Worm (Caenorhabditis elegans): ENCODE data around the gene clec-204.

clec-204 gene

DNA sequence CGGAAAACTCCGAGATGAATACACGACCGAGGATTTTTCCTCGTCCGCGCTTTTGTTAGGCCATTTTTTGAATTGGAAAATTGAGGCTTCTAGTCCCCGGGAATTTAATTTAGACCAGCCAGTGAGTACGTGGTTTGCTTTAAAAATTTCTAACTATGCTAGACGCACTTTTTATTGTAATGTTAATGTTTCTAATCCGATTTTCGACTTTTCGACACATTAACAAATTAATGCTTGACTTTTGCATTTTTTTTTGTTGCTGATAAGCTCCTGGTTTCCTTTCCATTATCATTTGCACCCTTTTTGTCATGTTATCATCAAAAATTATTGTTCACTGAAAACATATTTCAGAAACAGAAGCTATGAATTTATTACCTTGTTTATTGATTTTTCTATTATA is at the start of gene clec-204:
TSS of gene clec-204 (plus strand) at position 301 of the 400 bp plus-strand sequence.
- TF ChIP-seq nhr-80 (tag; optimal IDR thresholded peaks at IDR 0.05) (peak; percentile 0), egl-18 (GFP tag; IDR thresholded peaks at IDR 0.05) (no peak), nfyb-1 (GFP tag; IDR thresholded peaks at IDR 0.05) (no peak), F49E8.2 (tag; optimal IDR thresholded peaks at IDR 0.05; ENCODE audit: insufficient read depth) (no peak)

DNA sequence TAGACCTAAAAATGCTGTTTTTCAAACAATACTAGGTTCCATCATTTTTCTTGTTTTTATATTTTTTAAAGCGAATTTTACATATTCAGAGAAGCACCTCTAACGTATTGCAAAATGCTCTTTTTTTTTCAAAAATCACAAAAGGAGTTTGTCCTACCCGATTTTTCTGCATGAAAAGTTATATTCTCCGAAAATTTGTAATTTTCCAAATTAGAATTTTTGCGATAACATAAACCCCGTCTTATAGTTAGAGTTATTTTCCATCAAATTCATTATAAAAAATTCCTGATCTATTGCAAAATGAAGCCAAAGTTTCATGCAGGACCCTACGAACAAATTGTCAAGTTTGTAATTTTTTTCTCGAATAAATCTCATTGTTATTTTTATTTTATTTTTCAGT is 48.5 kb upstream of the clec-204 start, which contains the start of gene srw-99:
TSS of gene srw-99 (plus strand) at position 301 of the 400 bp plus-strand sequence.
- TF ChIP-seq tbx-9 (tag; optimal IDR thresholded peaks at IDR 0.05; ENCODE audit: borderline replicate concordance) (no peak), Y56A3A.18 (GFP tag; IDR thresholded peaks at IDR 0.05) (no peak), lin-40 (tag; optimal IDR thresholded peaks at IDR 0.05) (no peak), ceh-40 (GFP tag; IDR thresholded peaks at IDR 0.05) (no peak)

DNA sequence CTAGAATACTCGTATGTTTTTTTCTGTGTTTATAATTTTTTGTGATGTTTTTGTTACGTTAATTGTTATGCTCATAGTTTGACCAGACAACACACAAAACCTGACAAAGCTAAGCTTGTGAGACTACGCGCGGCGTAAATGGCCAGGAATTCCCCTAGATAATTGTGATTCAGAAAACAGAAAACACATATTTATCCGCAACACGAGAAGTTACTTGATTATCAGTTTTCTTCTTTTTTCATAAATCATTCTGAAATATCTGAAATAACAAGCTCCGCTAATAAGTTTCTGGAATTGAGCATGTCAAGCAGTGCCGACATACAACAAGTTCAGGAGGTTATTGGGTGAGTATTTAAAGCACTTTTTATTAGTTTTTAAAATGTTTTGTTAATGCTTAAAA is 46.0 kb upstream of the clec-204 start, which contains the start of gene srw-100:
TSS of gene srw-100 (plus strand) at position 301 of the 400 bp plus-strand sequence.
- no peak for TF ChIP-seq nhr-27 (tag; optimal IDR thresholded peaks at IDR 0.05)
- TF ChIP-seq B0035.1 (tag; optimal IDR thresholded peaks at IDR 0.05) = no peak
- TF ChIP-seq F49E8.2 (tag; optimal IDR thresholded peaks at IDR 0.05; ENCODE audit: insufficient read depth) = no peak
- no peak for TF ChIP-seq rpc-1 (optimal IDR thresholded peaks at IDR 0.05)
- TF ChIP-seq rpc-1 (tag; optimal IDR thresholded peaks at IDR 0.05) = no peak
- TF ChIP-seq madf-6 (GFP tag; IDR thresholded peaks at IDR 0.05) = no peak
- no peak for TF ChIP-seq attf-6 (GFP tag; IDR thresholded peaks at IDR 0.05)
- TF ChIP-seq B0019.2 (GFP tag; conservative IDR thresholded peaks at IDR 0.05) = no peak
- no peak for TF ChIP-seq somi-1 (GFP tag; optimal IDR thresholded peaks at IDR 0.05)
- TF ChIP-seq madf-3 (GFP tag; IDR thresholded peaks at IDR 0.05) = no peak
- TF ChIP-seq ceh-79 (tag; optimal IDR thresholded peaks at IDR 0.05) = no peak
- no peak for TF ChIP-seq F23B12.7 (tag; optimal IDR thresholded peaks at IDR 0.05; ENCODE audit: insufficient read depth)
- TF ChIP-seq let-607 (tag; optimal IDR thresholded peaks at IDR 0.05) = no peak
- TF ChIP-seq D2030.7 (GFP tag; IDR thresholded peaks at IDR 0.05) = no peak

DNA sequence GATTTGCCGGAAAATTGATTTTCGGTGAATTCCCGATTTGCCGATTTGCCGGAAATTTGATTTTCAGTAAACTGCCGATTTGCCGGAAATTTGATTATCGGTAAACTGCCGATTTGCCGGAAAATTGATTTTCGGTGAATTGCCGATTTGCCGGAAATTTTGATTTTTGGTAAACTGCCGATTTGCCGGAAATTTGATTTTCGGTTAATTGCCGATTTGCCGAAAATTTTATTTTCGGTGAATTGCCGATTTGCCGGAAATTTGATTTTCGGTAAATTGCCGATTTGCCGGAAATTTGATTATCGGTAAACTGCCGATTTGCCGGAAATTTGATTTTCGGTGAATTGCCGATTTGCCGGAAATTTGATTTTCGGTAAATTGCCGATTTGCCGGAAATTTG is 44.5 kb upstream of the clec-204 start:
- peak; percentile 34; the same call in 1 of the 2 replicates for TF ChIP-seq C17E4.6 (GFP tag; IDR thresholded peaks at IDR 0.05)

DNA sequence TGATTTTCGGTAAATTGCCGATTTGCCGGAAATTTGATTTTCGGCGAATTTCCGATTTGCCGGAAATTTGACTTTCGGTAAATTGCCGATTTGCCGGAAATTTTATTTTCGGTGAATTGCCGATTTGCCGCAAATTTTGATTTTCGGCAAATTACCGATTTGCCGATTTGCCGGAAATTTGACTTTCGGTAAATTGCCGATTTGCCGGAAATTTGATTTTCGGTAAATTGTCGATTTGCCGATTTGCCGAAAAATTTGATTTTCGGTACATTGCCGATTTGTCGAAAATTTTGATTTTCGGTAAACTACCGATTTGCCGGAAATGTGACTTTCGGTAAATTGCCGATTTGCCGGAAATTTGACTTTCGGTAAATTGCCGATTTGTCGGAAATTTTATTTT is 43.2 kb upstream of the clec-204 start:
- TF ChIP-seq ceh-91 (GFP tag; IDR thresholded peaks at IDR 0.05) = peak; percentile 28; the same call in 1 of the 2 replicates
- TF ChIP-seq ztf-6 (GFP tag; IDR thresholded peaks at IDR 0.05) = peak; percentile 8; the same call in 1 of the 2 replicates
- TF ChIP-seq ceh-58 (GFP tag; IDR thresholded peaks at IDR 0.05) = peak; percentile 77; the same call in 1 of the 2 replicates
- 0 out of 2 replicates have a peak, but pooled peaks have one; percentile 31 for TF ChIP-seq ztf-25 (GFP tag; IDR thresholded peaks at IDR 0.05)
- TF ChIP-seq sea-2 (GFP tag; IDR thresholded peaks at IDR 0.05) = peak; percentile 77; the same call in 1 of the 2 replicates
- 0 out of 2 replicates have a peak, but pooled peaks have one; percentile 73 for TF ChIP-seq bed-1 (GFP tag; IDR thresholded peaks at IDR 0.05)
- 0 out of 2 replicates have a peak, but pooled peaks have one; percentile 21 for TF ChIP-seq aptf-3 (GFP tag; IDR thresholded peaks at IDR 0.05)
- TF ChIP-seq nfya-2 (GFP tag; IDR thresholded peaks at IDR 0.05) = 0 out of 2 replicates have a peak, but pooled peaks have one; percentile 72
- TF ChIP-seq F37B4.10 (GFP tag; IDR thresholded peaks at IDR 0.05) = 0 out of 2 replicates have a peak, but pooled peaks have one; percentile 92
- peak; percentile 75 for TF ChIP-seq Y95B8A.8 (GFP tag; IDR thresholded peaks at IDR 0.05)
- peak; percentile 37; the same call in 1 of the 2 replicates for TF ChIP-seq cebp-2 (GFP tag; IDR thresholded peaks at IDR 0.05)
- peak; percentile 63; the same call in 1 of the 2 replicates for TF ChIP-seq lag-1 (GFP tag; IDR thresholded peaks at IDR 0.05)
- TF ChIP-seq K11D2.4 (GFP tag; IDR thresholded peaks at IDR 0.05) = peak; percentile 64
